Fruit fly (Drosophila melanogaster) whole organism, wandering third instar larva: ENCODE data around the gene rec.

Experiments
- Abd-B ChIP-seq: fragments of >200 bp; optimal IDR thresholded peaks from 2 replicates; lab custom pipeline; 2017; ENCODE audit warnings: missing biosample characterization, missing genetic modification characterization
- CG32264 ChIP-seq: fragments of 200-800 bp; sonication (Bioruptor generic); optimal IDR thresholded peaks from 2 replicates; lab custom pipeline; 2016; ENCODE audit warnings: missing biosample characterization, missing genetic modification characterization
- CG9705 ChIP-seq: fragments of 200-800 bp; sonication (Bioruptor generic); optimal IDR thresholded peaks from 2 replicates; lab custom pipeline; 2018; ENCODE audit warnings: missing biosample characterization, mild to moderate bottlenecking, missing genetic modification characterization
- CrebA ChIP-seq: fragments of 200-800 bp; sonication (Bioruptor generic); optimal IDR thresholded peaks from 2 replicates; lab custom pipeline; 2016; ENCODE audit warnings: missing biosample characterization, mild to moderate bottlenecking, missing genetic modification characterization, borderline replicate concordance
- Dfd ChIP-seq: fragments of >200 bp; optimal IDR thresholded peaks from 2 replicates; lab custom pipeline; 2017; ENCODE audit warnings: missing biosample characterization, missing genetic modification characterization
- Dif ChIP-seq: fragments of 200-275, 200-300 bp; sonication (Bioruptor generic); optimal IDR thresholded peaks from 2 replicates; lab custom pipeline; 2018; ENCODE audit warnings: missing biosample characterization, missing genetic modification characterization; ENCODE audit not compliant: partially characterized antibody
- GATAd ChIP-seq: sonication (Bioruptor generic); optimal IDR thresholded peaks from 2 replicates; lab custom pipeline; 2016; ENCODE audit warnings: missing biosample characterization, missing genetic modification characterization
- HLH106 ChIP-seq: fragments of 200-800 bp; optimal IDR thresholded peaks from 3 replicates; lab custom pipeline; 2019; ENCODE audit warnings: missing biosample characterization, mild to moderate bottlenecking, missing genetic modification characterization, moderate library complexity
- Hnf4 ChIP-seq: fragments of 200-800 bp; sonication (Bioruptor generic); optimal IDR thresholded peaks from 2 replicates; lab custom pipeline; 2016; ENCODE audit warnings: missing biosample characterization, mild to moderate bottlenecking, missing genetic modification characterization
- Hr78 ChIP-seq: fragments of >200 bp; optimal IDR thresholded peaks from 2 replicates; lab custom pipeline; 2017; ENCODE audit warnings: missing biosample characterization, missing genetic modification characterization
- Hr83 ChIP-seq: fragments of 200-300 bp; sonication (Bioruptor generic); optimal IDR thresholded peaks from 2 replicates; lab custom pipeline; 2016; ENCODE audit warnings: missing biosample characterization, mild to moderate bottlenecking, missing genetic modification characterization, moderate library complexity; ENCODE audit not compliant: poor library complexity, severe bottlenecking
- Jra ChIP-seq: sonication (Bioruptor generic); optimal IDR thresholded peaks from 2 replicates; lab custom pipeline; 2016; ENCODE audit warnings: missing biosample characterization, missing genetic modification characterization
- Mio ChIP-seq: sonication (Bioruptor generic); optimal IDR thresholded peaks from 2 replicates; lab custom pipeline; 2016; ENCODE audit warnings: missing biosample characterization, missing genetic modification characterization
- Myc ChIP-seq: fragments of >200 bp; optimal IDR thresholded peaks from 2 replicates; lab custom pipeline; 2017
- N ChIP-seq: fragments of >200 bp; optimal IDR thresholded peaks from 2 replicates; lab custom pipeline; 2018; ENCODE audit warnings: missing biosample characterization, missing external identifiers, missing genetic modification characterization
- OdsH ChIP-seq: fragments of 200-800 bp; sonication (Bioruptor generic); optimal IDR thresholded peaks from 2 replicates; lab custom pipeline; 2016; ENCODE audit warnings: missing biosample characterization, mild to moderate bottlenecking, missing genetic modification characterization
- Rel ChIP-seq, 2 experiments: fragments of 200-800 bp; sonication (Bioruptor generic) in 1 of 2; optimal IDR thresholded peaks; 2 replicates in 1 of 2; 3 replicates in 1 of 2; lab custom pipeline; 2016 to 2019; ENCODE audit warnings: mild to moderate bottlenecking in 2 of 2, missing biosample characterization in 2 of 2, missing genetic modification characterization in 2 of 2, moderate library complexity in 1 of 2
- Sp1 ChIP-seq: fragments of 200-800 bp; sonication (Bioruptor generic); optimal IDR thresholded peaks from 3 replicates; lab custom pipeline; 2019; ENCODE audit warnings: missing biosample characterization, mild to moderate bottlenecking, missing genetic modification characterization, moderate library complexity
- Vsx2 ChIP-seq: fragments of 200-300, 225-300 bp; sonication (Bioruptor generic); optimal IDR thresholded peaks from 2 replicates; lab custom pipeline; 2018; ENCODE audit warnings: missing biosample characterization, missing genetic modification characterization; ENCODE audit not compliant: partially characterized antibody
- br ChIP-seq: fragments of 200-800 bp; sonication (Bioruptor generic); optimal IDR thresholded peaks from 2 replicates; lab custom pipeline; 2016; ENCODE audit warnings: missing biosample characterization, missing genetic modification characterization
- brk ChIP-seq: fragments of 200-800 bp; sonication (Bioruptor generic); optimal IDR thresholded peaks from 2 replicates; lab custom pipeline; 2016; ENCODE audit warnings: missing biosample characterization, mild to moderate bottlenecking, missing genetic modification characterization
- dl ChIP-seq, 2 experiments: fragments of 175-275, 200-275 bp in 1 of 2; fragments of 200-275 bp in 1 of 2; sonication (Bioruptor generic); optimal IDR thresholded peaks; lab custom pipeline; 2018; ENCODE audit warnings: mild to moderate bottlenecking in 2 of 2, missing biosample characterization in 2 of 2, missing genetic modification characterization in 2 of 2, moderate library complexity in 2 of 2; ENCODE audit not compliant: partially characterized antibody in 2 of 2, insufficient read depth in 1 of 2
- dmrt93B ChIP-seq: fragments of 200-800 bp; sonication (Bioruptor generic); optimal IDR thresholded peaks from 2 replicates; lab custom pipeline; 2018; ENCODE audit warnings: missing biosample characterization, mild to moderate bottlenecking, missing genetic modification characterization
- dsf ChIP-seq: sonication (Bioruptor generic); optimal IDR thresholded peaks from 2 replicates; lab custom pipeline; 2016; ENCODE audit warnings: missing biosample characterization, missing genetic modification characterization, borderline replicate concordance
- ey ChIP-seq: fragments of 200-800 bp; sonication (Bioruptor generic); optimal IDR thresholded peaks from 2 replicates; lab custom pipeline; 2016; ENCODE audit warnings: missing biosample characterization, missing genetic modification characterization
- foxo ChIP-seq, 2 experiments: fragments of 200-800 bp; sonication (Bioruptor generic); optimal IDR thresholded peaks; 2 replicates in 1 of 2; 3 replicates in 1 of 2; lab custom pipeline; 2016 to 2017; ENCODE audit warnings: missing biosample characterization in 2 of 2, missing genetic modification characterization in 2 of 2
- fru ChIP-seq: fragments of 200-800 bp; sonication (Bioruptor generic); optimal IDR thresholded peaks from 3 replicates; lab custom pipeline; 2016; ENCODE audit warnings: missing biosample characterization, mild to moderate bottlenecking, missing genetic modification characterization
- h ChIP-seq: fragments of 200-800 bp; sonication (Bioruptor generic); optimal IDR thresholded peaks from 3 replicates; lab custom pipeline; 2016; ENCODE audit warnings: missing biosample characterization, mild to moderate bottlenecking, missing genetic modification characterization
- jim ChIP-seq: fragments of 175-275, 200-325 bp; sonication (Bioruptor generic); optimal IDR thresholded peaks from 2 replicates; lab custom pipeline; 2016; ENCODE audit warnings: missing biosample characterization, mild to moderate bottlenecking, missing genetic modification characterization
- lola ChIP-seq: fragments of >200 bp; optimal IDR thresholded peaks from 2 replicates; lab custom pipeline; 2017; ENCODE audit warnings: missing biosample characterization, missing genetic modification characterization
- pan ChIP-seq: fragments of >200 bp; optimal IDR thresholded peaks from 2 replicates; lab custom pipeline; 2017
- psq ChIP-seq: fragments of 200-800 bp; sonication (Bioruptor generic); optimal IDR thresholded peaks from 3 replicates; lab custom pipeline; 2017; ENCODE audit warnings: missing biosample characterization, mild to moderate bottlenecking, missing genetic modification characterization, moderate library complexity
- rgr ChIP-seq: fragments of 200-800 bp; sonication (Bioruptor generic); optimal IDR thresholded peaks from 3 replicates; lab custom pipeline; 2016; ENCODE audit warnings: missing biosample characterization, mild to moderate bottlenecking, missing genetic modification characterization
- sage ChIP-seq: fragments of 200-800 bp; sonication (Bioruptor generic); optimal IDR thresholded peaks from 2 replicates; lab custom pipeline; 2016; ENCODE audit warnings: missing biosample characterization, mild to moderate bottlenecking, missing genetic modification characterization
- sv ChIP-seq: fragments of 200-800 bp; sonication (Bioruptor generic); optimal IDR thresholded peaks from 3 replicates; lab custom pipeline; 2016; ENCODE audit warnings: missing biosample characterization, missing genetic modification characterization
- tai ChIP-seq: sonication (Bioruptor generic); optimal IDR thresholded peaks from 2 replicates; lab custom pipeline; 2016; ENCODE audit warnings: missing biosample characterization, missing genetic modification characterization
- usp ChIP-seq: fragments of >200 bp; optimal IDR thresholded peaks from 2 replicates; lab custom pipeline; 2017; ENCODE audit warnings: missing biosample characterization, missing genetic modification characterization
- woc ChIP-seq: sonication (Bioruptor generic); optimal IDR thresholded peaks from 2 replicates; lab custom pipeline; 2016; ENCODE audit warnings: missing biosample characterization, mild to moderate bottlenecking, missing genetic modification characterization

The rec gene

DNA sequence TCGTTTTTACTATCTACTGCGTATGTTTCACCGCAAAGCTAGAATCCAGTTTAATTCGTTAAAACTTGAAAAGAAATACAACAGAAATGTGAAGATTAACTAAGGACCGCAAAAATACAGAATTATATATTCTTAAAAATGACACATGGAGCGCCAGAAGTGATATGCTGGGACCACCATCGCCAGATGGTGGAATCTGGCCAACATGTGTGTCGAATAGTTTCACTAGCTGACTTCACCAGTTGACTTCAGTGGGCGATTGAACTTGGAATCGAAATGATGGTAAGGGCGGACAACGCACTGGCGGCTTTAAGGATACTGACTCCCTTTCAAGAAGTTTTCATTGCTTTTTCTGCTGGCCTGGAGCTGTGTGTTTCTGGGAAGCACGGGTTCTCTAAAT is 30.4 kb downstream of the rec start, which contains the start of gene CG9593:
TSS of gene CG9593 (plus strand) at position 270 of the 400 bp plus-strand sequence.
- no peak for TF ChIP-seq dsf (GFP tag; lab: Kevin White, UChicago)

DNA sequence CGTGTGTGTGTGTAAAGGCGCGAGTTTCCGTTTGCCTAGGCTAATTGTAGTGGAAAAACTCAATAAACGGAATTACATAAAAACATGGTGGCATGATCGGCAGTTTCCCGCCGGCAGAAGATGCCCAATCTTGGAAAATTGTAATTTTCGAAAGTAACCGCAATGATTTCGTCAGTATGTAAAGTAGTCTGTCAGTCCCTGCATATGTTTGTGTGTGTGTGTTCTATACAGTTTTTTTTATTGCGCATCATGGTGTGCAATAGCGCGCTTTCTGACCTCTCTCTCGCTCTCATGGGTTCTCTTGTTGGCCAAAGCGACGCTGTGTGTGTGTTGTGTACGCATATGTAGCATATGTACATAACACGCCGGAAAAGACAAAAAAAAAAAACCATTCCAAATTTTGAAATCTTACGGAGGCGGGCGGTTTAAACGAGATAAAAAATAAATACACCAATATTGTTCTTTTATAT is 38.1 kb downstream of the rec start:
- TF ChIP-seq Abd-B (GFP tag; lab: Kevin White, UChicago) (no peak), Mio (no peak), pan (lab: Kevin White, UChicago) (no peak), N (GFP tag; lab: Kevin White, UChicago) (peak; percentile 88), dsf (GFP tag; lab: Kevin White, UChicago) (no peak), lola (no peak), Hr78 (GFP tag; lab: Kevin White, UChicago) (peak; percentile 41), tai (GFP tag; lab: Kevin White, UChicago) (no peak), CG32264 (GFP tag; lab: Kevin White, UChicago) (peak; percentile 27), sv (no peak), Myc (no peak), Dif (GFP tag; lab: Kevin White, UChicago) (no peak), Hnf4 (GFP tag; lab: Kevin White, UChicago) (no peak), rgr (GFP tag; lab: Kevin White, UChicago) (peak; percentile 58), psq (GFP tag; lab: Kevin White, UChicago) (peak; percentile 28), br (GFP tag; lab: Kevin White, UChicago) (peak; percentile 46), usp (GFP tag; lab: Kevin White, UChicago) (no peak), dl (GFP tag; optimal IDR thresholded peaks at IDR 0.05; lab: Kevin White, UChicago; ENCODE audit: insufficient read depth in 1 of 2, partially characterized antibody in 2 of 2) (no peak), CG9705 (GFP tag; lab: Kevin White, UChicago) (no peak), Jra (GFP tag; lab: Kevin White, UChicago) (peak; percentile 65), OdsH (peak; percentile 19), foxo (GFP tag; optimal IDR thresholded peaks at IDR 0.05; lab: Kevin White, UChicago) (peak in 1 of 2 experiments; percentile 31), Hr83 (peak; percentile 92), ey (GFP tag; lab: Kevin White, UChicago) (peak; percentile 8), Rel (GFP tag; optimal IDR thresholded peaks at IDR 0.05; lab: Kevin White, UChicago) (no peak), Rel (tag; optimal IDR thresholded peaks at IDR 0.05; lab: Kevin White, UChicago) (peak; percentile 38), jim (GFP tag; lab: Kevin White, UChicago) (peak; percentile 78), CrebA (GFP tag; lab: Kevin White, UChicago) (no peak), woc (GFP tag; lab: Kevin White, UChicago) (no peak), brk (GFP tag; lab: Kevin White, UChicago) (peak; percentile 55), Dfd (no peak), dmrt93B (GFP tag; lab: Kevin White, UChicago) (no peak), HLH106 (tag; lab: Kevin White, UChicago) (no peak), h (peak; percentile 60), Vsx2 (GFP tag; lab: Kevin White, UChicago) (no peak), fru (GFP tag; lab: Kevin White, UChicago) (peak; percentile 13), Sp1 (GFP tag; lab: Kevin White, UChicago) (peak; percentile 42), sage (GFP tag; lab: Kevin White, UChicago) (peak; percentile 39), GATAd (GFP tag; lab: Kevin White, UChicago) (no peak)
- TF ChIP-seq, all 38 proteins: peak for 18

DNA sequence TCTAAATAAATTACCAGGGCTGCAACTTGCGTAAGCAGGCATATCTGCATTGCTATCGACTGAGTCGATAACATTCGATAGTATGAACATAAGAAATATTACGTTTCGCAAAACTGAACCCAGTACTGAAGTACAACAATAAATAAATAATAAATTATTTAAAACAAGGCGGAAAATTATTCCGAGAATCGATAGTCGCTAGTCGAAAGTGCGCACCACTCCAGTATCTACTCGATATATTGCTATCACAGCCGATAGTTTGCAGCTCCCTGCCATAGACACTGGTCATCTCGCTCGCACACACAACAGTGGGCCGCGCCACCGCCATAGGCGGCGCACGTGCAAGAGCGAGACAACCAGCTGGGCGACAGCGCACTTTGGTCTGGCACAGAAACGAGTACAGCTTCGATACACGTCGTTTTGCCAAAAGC is 39.0 kb downstream of the rec start, which contains the start of gene nsl1:
TSS of gene nsl1 (plus strand) at position 411 of the 431 bp plus-strand sequence.
- TF ChIP-seq Dif (GFP tag; lab: Kevin White, UChicago), result peak; percentile 58
- TF ChIP-seq OdsH, result peak; percentile 35
- no peak for TF ChIP-seq tai (GFP tag; lab: Kevin White, UChicago)
- TF ChIP-seq dmrt93B (GFP tag; lab: Kevin White, UChicago), result peak; percentile 5
- TF ChIP-seq sage (GFP tag; lab: Kevin White, UChicago), result no peak
- TF ChIP-seq sv, result no peak
- TF ChIP-seq Rel (GFP tag; optimal IDR thresholded peaks at IDR 0.05; lab: Kevin White, UChicago), result peak; percentile 52
- peak; percentile 25 for TF ChIP-seq Rel (tag; optimal IDR thresholded peaks at IDR 0.05; lab: Kevin White, UChicago)
- TF ChIP-seq rgr (GFP tag; lab: Kevin White, UChicago), result peak; percentile 83
- peak; percentile 24 for TF ChIP-seq dsf (GFP tag; lab: Kevin White, UChicago)
- no peak for TF ChIP-seq lola
- TF ChIP-seq brk (GFP tag; lab: Kevin White, UChicago), result peak; percentile 83
- TF ChIP-seq ey (GFP tag; lab: Kevin White, UChicago), result peak; percentile 21
- no peak for TF ChIP-seq GATAd (GFP tag; lab: Kevin White, UChicago)
- no peak for TF ChIP-seq woc (GFP tag; lab: Kevin White, UChicago)
- TF ChIP-seq CG9705 (GFP tag; lab: Kevin White, UChicago), result peak; percentile 15
- no peak for TF ChIP-seq pan (lab: Kevin White, UChicago)
- TF ChIP-seq Sp1 (GFP tag; lab: Kevin White, UChicago), result peak; percentile 54
- peak; percentile 24 for TF ChIP-seq br (GFP tag; lab: Kevin White, UChicago)
- TF ChIP-seq Myc, result peak; percentile 12
- peak; percentile 73 for TF ChIP-seq Hnf4 (GFP tag; lab: Kevin White, UChicago)
- TF ChIP-seq usp (GFP tag; lab: Kevin White, UChicago), result no peak
- no peak for TF ChIP-seq jim (GFP tag; lab: Kevin White, UChicago)
- peak; percentile 25 for TF ChIP-seq psq (GFP tag; lab: Kevin White, UChicago)
- no peak for TF ChIP-seq dl (GFP tag; optimal IDR thresholded peaks at IDR 0.05; lab: Kevin White, UChicago; ENCODE audit: insufficient read depth in 1 of 2, partially characterized antibody in 2 of 2)
- peak; percentile 46 for TF ChIP-seq HLH106 (tag; lab: Kevin White, UChicago)
- TF ChIP-seq h, result peak; percentile 66
- no peak for TF ChIP-seq CrebA (GFP tag; lab: Kevin White, UChicago)
- peak; percentile 45 for TF ChIP-seq Jra (GFP tag; lab: Kevin White, UChicago)
- peak in 1 of 2 experiments; percentile 64 for TF ChIP-seq foxo (GFP tag; optimal IDR thresholded peaks at IDR 0.05; lab: Kevin White, UChicago)
- peak; percentile 52 for TF ChIP-seq fru (GFP tag; lab: Kevin White, UChicago)
- TF ChIP-seq Hr78 (GFP tag; lab: Kevin White, UChicago), result no peak
